Worm (Caenorhabditis elegans): ENCODE measurements around the gene cku-80.

cku-80 gene

ce11 chrIII:4452749-4453148, 33.1 kb downstream of the cku-80 start:
- TF ChIP-seq nhr-23 (tag; optimal IDR thresholded peaks at IDR 0.05) (peak; percentile 16), nfya-1 (tag; optimal IDR thresholded peaks at IDR 0.05; ENCODE audit: insufficient read depth) (peak; percentile 7), ceh-28 (tag; optimal IDR thresholded peaks at IDR 0.05) (no peak)

ce11 chrIII:4453301-4453700, 33.7 kb downstream of the cku-80 start:
- no peak for TF ChIP-seq lsy-12 (tag; optimal IDR thresholded peaks at IDR 0.05)
- peak; percentile 76 for TF ChIP-seq nfya-1 (tag; optimal IDR thresholded peaks at IDR 0.05; ENCODE audit: insufficient read depth)
- TF ChIP-seq fkh-2 (tag; optimal IDR thresholded peaks at IDR 0.05): no peak

ce11 chrIII:4453768-4454167, 34.1 kb downstream of the cku-80 start:
- no peak for TF ChIP-seq ceh-9 (tag; optimal IDR thresholded peaks at IDR 0.05)
- TF ChIP-seq nhr-25 (tag; optimal IDR thresholded peaks at IDR 0.05): peak; percentile 2
- TF ChIP-seq unc-62 (GFP tag; optimal IDR thresholded peaks at IDR 0.05): peak; percentile 10
- no peak for TF ChIP-seq mml-1 (tag; optimal IDR thresholded peaks at IDR 0.05)
- TF ChIP-seq aly-2 (tag; optimal IDR thresholded peaks at IDR 0.05): no peak
- TF ChIP-seq skn-1 (tag; optimal IDR thresholded peaks at IDR 0.05): no peak
- TF ChIP-seq elt-1 (tag; optimal IDR thresholded peaks at IDR 0.05): peak; percentile 76
- TF ChIP-seq elt-2 (tag; optimal IDR thresholded peaks at IDR 0.05): no peak
- TF ChIP-seq fkh-2 (tag; optimal IDR thresholded peaks at IDR 0.05): no peak
- no peak for TF ChIP-seq lin-15B (tag; optimal IDR thresholded peaks at IDR 0.05)

ce11 chrIII:4454919-4455318, 35.3 kb downstream of the cku-80 start:
- no peak for TF ChIP-seq fos-1 (tag; optimal IDR thresholded peaks at IDR 0.05)
- TF ChIP-seq hmg-11 (tag; optimal IDR thresholded peaks at IDR 0.05): no peak
- TF ChIP-seq fkh-2 (tag; optimal IDR thresholded peaks at IDR 0.05): no peak
- TF ChIP-seq pqm-1 (tag; optimal IDR thresholded peaks at IDR 0.05): no peak

- peak; percentile 63 for TF ChIP-seq nfya-1 (tag; optimal IDR thresholded peaks at IDR 0.05; ENCODE audit: insufficient read depth)
- no peak for TF ChIP-seq ztf-4 (tag; optimal IDR thresholded peaks at IDR 0.05)
- TF ChIP-seq nhr-23 (tag; optimal IDR thresholded peaks at IDR 0.05): peak; percentile 40
- peak; percentile 15 for TF ChIP-seq nhr-25 (tag; optimal IDR thresholded peaks at IDR 0.05)
- no peak for TF ChIP-seq elt-2 (tag; optimal IDR thresholded peaks at IDR 0.05)
Observed at ce11 chrIII:4456579-4456978, 36.9 kb downstream of the cku-80 start.

ce11 chrIII:4460242-4460641, 40.6 kb downstream of the cku-80 start:
- TF ChIP-seq tbx-2 (tag; optimal IDR thresholded peaks at IDR 0.05) (peak; percentile 22), daf-12 (tag; optimal IDR thresholded peaks at IDR 0.05) (no peak), lin-39 (tag; optimal IDR thresholded peaks at IDR 0.05) (peak; percentile 72)

- no peak for TF ChIP-seq nhr-23 (tag; optimal IDR thresholded peaks at IDR 0.05)
- TF ChIP-seq nhr-43 (tag; optimal IDR thresholded peaks at IDR 0.05; ENCODE audit: poor library complexity, severe bottlenecking): no peak
- no peak for TF ChIP-seq mml-1 (tag; optimal IDR thresholded peaks at IDR 0.05)
- no peak for TF ChIP-seq ceh-9 (tag; optimal IDR thresholded peaks at IDR 0.05)
- no peak for TF ChIP-seq hmg-11 (tag; optimal IDR thresholded peaks at IDR 0.05)
- no peak for TF ChIP-seq unc-39 (tag; optimal IDR thresholded peaks at IDR 0.05)
- no peak for TF ChIP-seq zag-1 (tag; optimal IDR thresholded peaks at IDR 0.05)
- no peak for TF ChIP-seq R02D3.7 (tag; optimal IDR thresholded peaks at IDR 0.05)
- TF ChIP-seq daf-12 (tag; optimal IDR thresholded peaks at IDR 0.05): no peak
- TF ChIP-seq nhr-76 (tag; optimal IDR thresholded peaks at IDR 0.05): no peak
- TF ChIP-seq nhr-237 (tag; optimal IDR thresholded peaks at IDR 0.05): no peak
- no peak for TF ChIP-seq snpc-4 (tag; optimal IDR thresholded peaks at IDR 0.05)
- TF ChIP-seq lin-39 (tag; optimal IDR thresholded peaks at IDR 0.05): no peak
Observed at ce11 chrIII:4461337-4461736, 41.7 kb downstream of the cku-80 start.

- TF ChIP-seq nhr-25 (tag; optimal IDR thresholded peaks at IDR 0.05) (no peak), zag-1 (tag; optimal IDR thresholded peaks at IDR 0.05) (no peak), ceh-9 (tag; optimal IDR thresholded peaks at IDR 0.05) (no peak), hmg-11 (tag; optimal IDR thresholded peaks at IDR 0.05) (no peak), skn-1 (tag; optimal IDR thresholded peaks at IDR 0.05) (no peak), lin-39 (tag; optimal IDR thresholded peaks at IDR 0.05) (no peak), ZK546.5 (tag; optimal IDR thresholded peaks at IDR 0.05) (no peak), daf-12 (tag; optimal IDR thresholded peaks at IDR 0.05) (no peak), nhr-67 (tag; optimal IDR thresholded peaks at IDR 0.05) (no peak)
Observed at ce11 chrIII:4467277-4467676, 47.6 kb downstream of the cku-80 start, which contains the start of gene ndg-4. Gene ndg-4, minus strand, starts transcription at chrIII:4467377.
